Fruit fly (Drosophila melanogaster): Measurements from ENCODE around the gene aurA.

DNA sequence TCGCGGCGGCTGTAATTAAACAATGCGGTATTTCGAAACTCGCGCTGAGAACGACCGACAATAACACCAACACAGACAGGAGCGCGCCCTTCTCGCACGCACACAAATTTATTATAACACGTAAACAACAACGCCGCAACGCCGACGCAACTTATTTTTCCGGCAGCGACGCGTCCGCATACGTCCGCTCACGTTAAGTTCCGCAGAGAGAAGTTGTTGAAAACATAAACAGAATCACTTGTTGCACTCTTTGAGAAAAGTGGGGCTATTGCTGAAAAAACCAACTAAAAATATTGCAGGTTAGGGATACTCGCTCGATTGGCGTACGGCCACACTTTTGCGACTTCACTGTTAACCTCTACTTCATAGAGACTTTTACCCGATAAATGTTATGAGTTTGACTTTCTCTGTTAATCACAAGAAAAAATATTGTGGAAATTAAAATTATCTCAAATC lies 14.0 kb upstream of the aurA start, which contains the start of gene Cad87A:
- TF ChIP-seq Sin3A (optimal IDR thresholded peaks at IDR 0.05) = no peak
- no peak for TF ChIP-seq Myc (optimal IDR thresholded peaks at IDR 0.05)
- no peak for TF ChIP-seq h (optimal IDR thresholded peaks at IDR 0.05)
- no peak for TF ChIP-seq psq (optimal IDR thresholded peaks at IDR 0.05)
- no peak for TF ChIP-seq insv (optimal IDR thresholded peaks at IDR 0.05)
